Worm (Caenorhabditis elegans): Measurements from ENCODE around the gene F37A8.2.

The F37A8.2 gene

ce11 chrIII:3931423-3931822, at the start of gene F37A8.2:
TSS of gene F37A8.2 (minus strand) at chrIII:3931523.
- TF ChIP-seq pha-4 (tag; optimal IDR thresholded peaks at IDR 0.05) (no peak), sem-2 (GFP tag; optimal IDR thresholded peaks at IDR 0.05) (no peak), unc-120 (tag; optimal IDR thresholded peaks at IDR 0.05; ENCODE audit: poor library complexity, severe bottlenecking) (no peak), snpc-4 (tag; optimal IDR thresholded peaks at IDR 0.05) (no peak), mls-2 (tag; optimal IDR thresholded peaks at IDR 0.05) (no peak), drap-1 (GFP tag; optimal IDR thresholded peaks at IDR 0.05) (no peak), M03D4.4 (tag; optimal IDR thresholded peaks at IDR 0.05) (no peak), mab-5 (tag; optimal IDR thresholded peaks at IDR 0.05) (no peak), nhr-2 (tag; optimal IDR thresholded peaks at IDR 0.05) (no peak), ceh-39 (tag; optimal IDR thresholded peaks at IDR 0.05) (no peak), hlh-1 (tag; optimal IDR thresholded peaks at IDR 0.05) (no peak), cnd-1 (tag; optimal IDR thresholded peaks at IDR 0.05) (no peak), ceh-43 (GFP tag; optimal IDR thresholded peaks at IDR 0.05) (no peak), nhr-237 (tag; optimal IDR thresholded peaks at IDR 0.05) (no peak), ham-2 (GFP tag; optimal IDR thresholded peaks at IDR 0.05) (no peak), blmp-1 (tag; optimal IDR thresholded peaks at IDR 0.05) (no peak), unc-39 (tag; optimal IDR thresholded peaks at IDR 0.05) (no peak), zip-8 (tag; optimal IDR thresholded peaks at IDR 0.05) (no peak)

- TF ChIP-seq cnd-1 (tag; optimal IDR thresholded peaks at IDR 0.05) (no peak), nhr-76 (tag; optimal IDR thresholded peaks at IDR 0.05) (no peak), ceh-43 (GFP tag; optimal IDR thresholded peaks at IDR 0.05) (no peak), sptf-1 (tag; optimal IDR thresholded peaks at IDR 0.05) (no peak), snpc-4 (tag; optimal IDR thresholded peaks at IDR 0.05) (no peak), unc-120 (tag; optimal IDR thresholded peaks at IDR 0.05; ENCODE audit: poor library complexity, severe bottlenecking) (no peak), flh-1 (GFP tag; optimal IDR thresholded peaks at IDR 0.05) (no peak), pha-4 (tag; optimal IDR thresholded peaks at IDR 0.05) (no peak), drap-1 (GFP tag; optimal IDR thresholded peaks at IDR 0.05) (no peak), ceh-83 (GFP tag; optimal IDR thresholded peaks at IDR 0.05) (no peak), bed-3 (GFP tag; optimal IDR thresholded peaks at IDR 0.05) (no peak), tbx-8 (GFP tag; optimal IDR thresholded peaks at IDR 0.05) (no peak), mab-5 (tag; optimal IDR thresholded peaks at IDR 0.05) (no peak)
These were observed 48.8 kb upstream of the F37A8.2 start for ce11 chrIII:3979980-3980631.

DNA sequence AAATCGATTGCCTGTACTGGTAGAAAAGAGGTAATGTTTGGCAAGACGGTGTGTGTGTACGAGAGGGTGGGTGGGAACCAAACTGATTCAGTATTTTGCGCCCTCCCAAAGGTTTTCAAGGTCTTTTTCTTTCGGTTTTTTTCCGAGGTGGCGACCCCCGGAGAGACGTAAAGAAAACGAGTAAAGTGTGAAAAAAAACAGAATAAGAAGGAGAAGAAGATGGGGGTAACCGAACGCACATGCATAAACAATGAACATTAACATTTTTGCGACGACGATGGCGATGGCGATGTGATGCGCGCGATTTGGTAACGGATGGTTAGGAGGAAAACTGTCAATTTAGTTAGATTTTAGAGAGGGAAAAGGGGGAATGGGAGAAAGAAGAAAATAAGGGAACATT, 47.1 kb upstream of the F37A8.2 start:
- TF ChIP-seq nhr-237 (tag; optimal IDR thresholded peaks at IDR 0.05) = no peak
- no peak for TF ChIP-seq drap-1 (GFP tag; optimal IDR thresholded peaks at IDR 0.05)
- no peak for TF ChIP-seq bed-3 (GFP tag; optimal IDR thresholded peaks at IDR 0.05)
- no peak for TF ChIP-seq ham-2 (GFP tag; optimal IDR thresholded peaks at IDR 0.05)
- no peak for TF ChIP-seq zip-8 (tag; optimal IDR thresholded peaks at IDR 0.05)
- TF ChIP-seq nhr-28 (tag; optimal IDR thresholded peaks at IDR 0.05) = no peak
- no peak for TF ChIP-seq nhr-76 (tag; optimal IDR thresholded peaks at IDR 0.05)
- TF ChIP-seq ces-1 (GFP tag; optimal IDR thresholded peaks at IDR 0.05) = no peak

ce11 chrIII:3976992-3977391, 45.7 kb upstream of the F37A8.2 start:
- TF ChIP-seq bed-3 (GFP tag; optimal IDR thresholded peaks at IDR 0.05) (no peak), blmp-1 (tag; optimal IDR thresholded peaks at IDR 0.05) (no peak), ceh-43 (GFP tag; optimal IDR thresholded peaks at IDR 0.05) (no peak), cnd-1 (tag; optimal IDR thresholded peaks at IDR 0.05) (no peak), mab-5 (tag; optimal IDR thresholded peaks at IDR 0.05) (no peak), lin-13 (tag; optimal IDR thresholded peaks at IDR 0.05) (no peak), ham-2 (GFP tag; optimal IDR thresholded peaks at IDR 0.05) (no peak), tbx-8 (GFP tag; optimal IDR thresholded peaks at IDR 0.05) (no peak), hlh-1 (tag; optimal IDR thresholded peaks at IDR 0.05) (no peak), pha-4 (tag; optimal IDR thresholded peaks at IDR 0.05) (no peak), zip-8 (tag; optimal IDR thresholded peaks at IDR 0.05) (no peak), sptf-1 (tag; optimal IDR thresholded peaks at IDR 0.05) (no peak), mep-1 (tag; optimal IDR thresholded peaks at IDR 0.05) (no peak), nhr-237 (tag; optimal IDR thresholded peaks at IDR 0.05) (no peak), unc-39 (tag; optimal IDR thresholded peaks at IDR 0.05) (no peak)

ce11 chrIII:3976291-3976690, 45.0 kb upstream of the F37A8.2 start, which contains the start of gene msi-1:
TSS of gene msi-1 (minus strand) at chrIII:3976391.
- TF ChIP-seq ztf-11 (tag; optimal IDR thresholded peaks at IDR 0.05) (no peak), blmp-1 (tag; optimal IDR thresholded peaks at IDR 0.05) (no peak), flh-1 (GFP tag; optimal IDR thresholded peaks at IDR 0.05) (no peak), sem-2 (GFP tag; optimal IDR thresholded peaks at IDR 0.05) (no peak), nhr-2 (tag; optimal IDR thresholded peaks at IDR 0.05) (no peak)

Data from whole organism, mixed stage, embryonic.